Fruit fly (Drosophila melanogaster) whole organism, embryonic: Measurements from ENCODE around the gene eIF2Bepsilon.
A peak's percentile ranks its signal among the peaks of the same experiment; 100 is the strongest.

Experiments used
- Awh ChIP-seq: fragments of 200-800 bp; sonication (Bioruptor generic); IDR thresholded peaks from 2 replicates; pipeline ENCODE4, ENCODE4 v1.3.6; 2022; ENCODE audit warnings: missing biosample characterization, missing genetic modification characterization
- Blimp-1 ChIP-seq: fragments of 200-800 bp; sonication (Bioruptor generic); optimal IDR thresholded peaks from 3 replicates; lab custom pipeline; 2018; ENCODE audit warnings: missing biosample characterization, missing genetic modification characterization, mild to moderate bottlenecking, moderate library complexity, missing genetic modification reagents
- CG10209 ChIP-seq: fragments of 200-800 bp; sonication (Bioruptor generic); optimal IDR thresholded peaks from 3 replicates; lab custom pipeline; 2017; ENCODE audit warnings: missing biosample characterization, mild to moderate bottlenecking, missing genetic modification characterization, missing genetic modification reagents
- CG10321 ChIP-seq: fragments of 200-800 bp; sonication (Bioruptor generic); IDR thresholded peaks from 2 replicates; pipeline ENCODE4 v1.3.6; 2022; ENCODE audit warnings: missing biosample characterization, missing genetic modification characterization
- CG10366 ChIP-seq: fragments of 200-800 bp; sonication (Bioruptor generic); IDR thresholded peaks from 2 replicates; pipeline ENCODE4 v1.3.6; 2022; ENCODE audit warnings: missing biosample characterization, missing genetic modification characterization
- CG11085 ChIP-seq: fragments of 200-800 bp; sonication (Bioruptor generic); IDR thresholded peaks from 2 replicates; pipeline ENCODE4 v1.3.6; 2022; ENCODE audit warnings: missing biosample characterization, missing genetic modification characterization
- CG15073 ChIP-seq: fragments of 200-800 bp; sonication (Bioruptor generic); optimal IDR thresholded peaks from 2 replicates; lab custom pipeline; 2016; ENCODE audit warnings: missing biosample characterization, missing genetic modification characterization
- CG15269 ChIP-seq: fragments of 200-800 bp; sonication (Bioruptor generic); optimal IDR thresholded peaks from 2 replicates; lab custom pipeline; 2018; ENCODE audit warnings: missing biosample characterization, mild to moderate bottlenecking, missing genetic modification characterization, moderate library complexity
- CG17361 ChIP-seq: fragments of 200-800 bp; sonication (Bioruptor generic); IDR thresholded peaks from 3 replicates; pipeline ENCODE4 v1.3.6; 2022; ENCODE audit warnings: missing biosample characterization, missing genetic modification characterization
- CG17385 ChIP-seq: fragments of 200-800 bp; sonication (Bioruptor generic); optimal IDR thresholded peaks from 3 replicates; lab custom pipeline; 2018; ENCODE audit warnings: missing biosample characterization, mild to moderate bottlenecking, missing genetic modification characterization
- CG17802 ChIP-seq: fragments of 200-800 bp; sonication (Bioruptor generic); optimal IDR thresholded peaks from 2 replicates; lab custom pipeline; 2018; ENCODE audit warnings: missing biosample characterization, mild to moderate bottlenecking, missing genetic modification characterization, moderate library complexity
- CG17829 ChIP-seq: fragments of 200-800 bp; optimal IDR thresholded peaks from 2 replicates; lab custom pipeline; 2019; ENCODE audit warnings: missing biosample characterization, mild to moderate bottlenecking, missing genetic modification characterization, moderate library complexity
- CG18011 ChIP-seq: fragments of 200-800 bp; sonication (Bioruptor generic); optimal IDR thresholded peaks from 2 replicates; lab custom pipeline; 2017; ENCODE audit warnings: missing biosample characterization, missing genetic modification characterization, mild to moderate bottlenecking, moderate library complexity, missing genotype
- CG18262 ChIP-seq: fragments of 200-800 bp; optimal IDR thresholded peaks from 3 replicates; lab custom pipeline; 2019; ENCODE audit warnings: missing biosample characterization, mild to moderate bottlenecking, missing genetic modification characterization, moderate library complexity
- CG2120 ChIP-seq: fragments of 200-800 bp; sonication (Bioruptor generic); optimal IDR thresholded peaks from 3 replicates; lab custom pipeline; 2016; ENCODE audit warnings: missing biosample characterization, missing genetic modification characterization
- CG30020 ChIP-seq: fragments of 200-800 bp; optimal IDR thresholded peaks from 2 replicates; lab custom pipeline; 2019; ENCODE audit warnings: missing biosample characterization, mild to moderate bottlenecking, missing genetic modification characterization, moderate library complexity
- CG4404 ChIP-seq: fragments of 200-800 bp; sonication (Bioruptor generic); IDR thresholded peaks from 2 replicates; pipeline ENCODE4 v1.3.6; 2022; ENCODE audit warnings: missing biosample characterization, missing genetic modification characterization
- CG4730 ChIP-seq: fragments of 200-800 bp; sonication (Bioruptor generic); IDR thresholded peaks from 2 replicates; pipeline ENCODE4 v1.3.6; 2022; ENCODE audit warnings: missing biosample characterization, missing genetic modification characterization
- CG5180 ChIP-seq: fragments of 200-800 bp; sonication (Bioruptor generic); optimal IDR thresholded peaks from 3 replicates; lab custom pipeline; 2017; ENCODE audit warnings: missing biosample characterization, missing genetic modification characterization, mild to moderate bottlenecking, moderate library complexity, missing genetic modification reagents
- CG6254 ChIP-seq: fragments of 200-800 bp; sonication (Bioruptor generic); optimal IDR thresholded peaks from 3 replicates; lab custom pipeline; 2017; ENCODE audit warnings: mild to moderate bottlenecking, missing biosample characterization, missing genetic modification reagents, missing genetic modification characterization
- CG7987 ChIP-seq: fragments of 200-800 bp; sonication (Bioruptor generic); optimal IDR thresholded peaks from 2 replicates; lab custom pipeline; 2018; ENCODE audit warnings: missing biosample characterization, mild to moderate bottlenecking, missing genetic modification characterization, moderate library complexity
- Dad ChIP-seq: fragments of 200-800 bp; sonication (Bioruptor generic); optimal IDR thresholded peaks from 3 replicates; lab custom pipeline; 2016; ENCODE audit warnings: missing biosample characterization, missing genetic modification characterization
- Gug ChIP-seq: fragments of 200-800 bp; sonication (Bioruptor generic); IDR thresholded peaks from 4 replicates; pipeline ENCODE4 v1.3.6; 2022; ENCODE audit warnings: missing biosample characterization, missing genetic modification characterization
- HLH54F ChIP-seq: fragments of 200-800 bp; sonication (Bioruptor generic); optimal IDR thresholded peaks from 3 replicates; lab custom pipeline; 2016; ENCODE audit warnings: missing biosample characterization, missing genetic modification characterization
- Lim3 ChIP-seq: fragments of 200-800 bp; sonication (Bioruptor generic); IDR thresholded peaks from 2 replicates; pipeline ENCODE4 v1.3.6; 2022; ENCODE audit warnings: missing biosample characterization, missing genetic modification characterization
- MBD-R2 ChIP-seq: fragments of 200-800 bp; sonication (Bioruptor generic); IDR thresholded peaks from 2 replicates; pipeline ENCODE4 v1.3.6; 2022; ENCODE audit warnings: missing biosample characterization, missing genetic modification characterization
- Nf-YB ChIP-seq: fragments of 200-800 bp; sonication (Bioruptor generic); optimal IDR thresholded peaks from 3 replicates; lab custom pipeline; 2019; ENCODE audit warnings: missing biosample characterization, mild to moderate bottlenecking, missing genetic modification characterization, moderate library complexity
- Opbp ChIP-seq: fragments of 200-800 bp; sonication (Bioruptor generic); IDR thresholded peaks from 3 replicates; pipeline ENCODE4 v1.3.6; 2022; ENCODE audit warnings: missing biosample characterization, missing genetic modification characterization; ENCODE audit not compliant: partially characterized antibody
- Optix ChIP-seq: fragments of 200-800 bp; sonication (Bioruptor generic); IDR thresholded peaks from 3 replicates; pipeline ENCODE4 v1.3.6; 2022; ENCODE audit warnings: missing biosample characterization, missing genetic modification characterization
- Side ChIP-seq: fragments of 200-800 bp; sonication (Bioruptor generic); optimal IDR thresholded peaks from 2 replicates; lab custom pipeline; 2016; ENCODE audit warnings: missing biosample characterization, missing genetic modification characterization
- Trl ChIP-seq, 3 experiments: fragments of >200 bp in 2 of 3; fragments of 200-800 bp in 1 of 3; sonication (Bioruptor generic) in 1 of 3; optimal IDR thresholded peaks; 2 replicates in 1 of 3; 3 replicates in 2 of 3; lab custom pipeline; 2016 to 2017; ENCODE audit warnings: missing biosample characterization in 1 of 3, missing genetic modification characterization in 1 of 3
- al ChIP-seq: fragments of 200-800 bp; sonication (Bioruptor generic); IDR thresholded peaks from 2 replicates; pipeline ENCODE4 v1.3.6; 2022; ENCODE audit warnings: missing biosample characterization, missing genetic modification characterization
- ap ChIP-seq: fragments of 200-800 bp; sonication (Bioruptor generic); IDR thresholded peaks from 2 replicates; pipeline ENCODE4 v1.3.6; 2022; ENCODE audit warnings: missing biosample characterization, missing genetic modification characterization
- bcd ChIP-seq: fragments of 200-800 bp; sonication (Bioruptor generic); optimal IDR thresholded peaks from 2 replicates; lab custom pipeline; 2017; ENCODE audit warnings: missing biosample characterization, mild to moderate bottlenecking, missing genetic modification characterization
- btn ChIP-seq: fragments of 200-800 bp; sonication (Bioruptor generic); optimal IDR thresholded peaks from 2 replicates; lab custom pipeline; 2016; ENCODE audit warnings: missing biosample characterization, missing genetic modification characterization
- cad ChIP-seq: fragments of >200 bp; optimal IDR thresholded peaks from 2 replicates; lab custom pipeline; 2017; ENCODE audit warnings: missing biosample characterization, missing genetic modification characterization
- disco-r ChIP-seq: fragments of 200-800 bp; sonication (Bioruptor generic); optimal IDR thresholded peaks from 2 replicates; lab custom pipeline; 2016; ENCODE audit warnings: missing biosample characterization, missing genetic modification characterization
- dm ChIP-seq: fragments of 200-800 bp; sonication (Bioruptor generic); optimal IDR thresholded peaks from 3 replicates; lab custom pipeline; 2016; ENCODE audit warnings: missing biosample characterization, missing genetic modification characterization
- ftz-f1 ChIP-seq: fragments of 200-800 bp; sonication (Bioruptor generic); optimal IDR thresholded peaks from 2 replicates; lab custom pipeline; 2016; ENCODE audit warnings: missing biosample characterization, missing genetic modification characterization
- gcm ChIP-seq: fragments of 200-800 bp; sonication (Bioruptor generic); optimal IDR thresholded peaks from 2 replicates; lab custom pipeline; 2019; ENCODE audit warnings: missing biosample characterization, mild to moderate bottlenecking, missing genetic modification characterization, moderate library complexity
- gt ChIP-seq: fragments of 200-800 bp; sonication (Bioruptor generic); IDR thresholded peaks from 2 replicates; pipeline ENCODE4 v1.3.6; 2022; ENCODE audit warnings: missing biosample characterization, missing genetic modification characterization
- h ChIP-seq: fragments of >200 bp; optimal IDR thresholded peaks from 2 replicates; lab custom pipeline; 2017
- nerfin-2 ChIP-seq: fragments of 200-800 bp; sonication (Bioruptor generic); IDR thresholded peaks from 2 replicates; pipeline ENCODE4 v1.3.6; 2022; ENCODE audit warnings: missing biosample characterization, missing genetic modification characterization; ENCODE audit not compliant: partially characterized antibody
- oc ChIP-seq: fragments of 200-800 bp; sonication (Bioruptor generic); optimal IDR thresholded peaks from 2 replicates; lab custom pipeline; 2018; ENCODE audit warnings: missing biosample characterization, mild to moderate bottlenecking, missing genetic modification characterization, moderate library complexity
- rib ChIP-seq: fragments of 200-800 bp; sonication (Bioruptor generic); IDR thresholded peaks from 2 replicates; pipeline ENCODE4 v1.3.6; 2022; ENCODE audit warnings: missing biosample characterization, missing genetic modification characterization
- salm ChIP-seq: fragments of 200-800 bp; sonication (Bioruptor generic); optimal IDR thresholded peaks from 2 replicates; lab custom pipeline; 2018; ENCODE audit warnings: missing biosample characterization, mild to moderate bottlenecking, missing genetic modification characterization
- slbo ChIP-seq: fragments of 200-800 bp; sonication (Bioruptor generic); IDR thresholded peaks from 2 replicates; pipeline ENCODE4 v1.3.6; 2022; ENCODE audit warnings: missing biosample characterization, missing genetic modification characterization
- sug ChIP-seq: fragments of 200-800 bp; optimal IDR thresholded peaks from 2 replicates; lab custom pipeline; 2019; ENCODE audit warnings: missing biosample characterization, mild to moderate bottlenecking, missing genetic modification characterization, moderate library complexity
- tio ChIP-seq: fragments of 200-800 bp; sonication (Bioruptor generic); optimal IDR thresholded peaks from 2 replicates; lab custom pipeline; 2017; ENCODE audit warnings: missing biosample characterization, missing genetic modification characterization, inconsistent platforms
- vvl ChIP-seq: fragments of 200-800 bp; sonication (Bioruptor generic); IDR thresholded peaks from 2 replicates; pipeline ENCODE4 v1.3.6; 2022; ENCODE audit warnings: missing biosample characterization, missing genetic modification characterization

The eIF2Bepsilon gene

dm6 chrX:1968581-1969258, 46.0 kb upstream of the eIF2Bepsilon start (continued):
- TF ChIP-seq Nf-YB (GFP tag; lab: Kevin White, UChicago): peak; percentile 39
- no peak for TF ChIP-seq h (lab: Kevin White, UChicago)
- TF ChIP-seq CG4404 (GFP tag; lab: Robert Waterston, UW): no peak
- TF ChIP-seq CG10366 (GFP tag; lab: Robert Waterston, UW): peak; percentile 38
- TF ChIP-seq ap (GFP tag; lab: Robert Waterston, UW): peak; percentile 34; the same call in 1 of the 2 replicates
- peak; percentile 55 for TF ChIP-seq oc (tag; lab: Kevin White, UChicago)
- no peak for TF ChIP-seq cad
- TF ChIP-seq Dad (GFP tag; lab: Kevin White, UChicago): no peak
- TF ChIP-seq nerfin-2 (GFP tag; lab: Robert Waterston, UW): no peak
- no peak for TF ChIP-seq CG15073 (GFP tag; lab: Kevin White, UChicago)
- peak; percentile 40 for TF ChIP-seq CG17802
- peak; percentile 6 for TF ChIP-seq disco-r (GFP tag; lab: Kevin White, UChicago)
- TF ChIP-seq Optix (GFP tag; lab: Robert Waterston, UW): peak; percentile 48; the same call in 1 of the 3 replicates
- TF ChIP-seq CG10209: peak; percentile 57
- TF ChIP-seq al (GFP tag; lab: Robert Waterston, UW): no peak
- no peak for TF ChIP-seq CG10321 (GFP tag; lab: Robert Waterston, UW)
- TF ChIP-seq slbo: no peak; the same call in 1 of the 2 replicates
- TF ChIP-seq CG30020 (tag; lab: Kevin White, UChicago): peak; percentile 4
- TF ChIP-seq tio (GFP tag; lab: Kevin White, UChicago): no peak
- peak; percentile 27; the same call in 2 of the 4 replicates for TF ChIP-seq Gug (GFP tag; lab: Robert Waterston, UW)
- TF ChIP-seq rib (GFP tag; lab: Robert Waterston, UW): no peak
- peak; percentile 49 for TF ChIP-seq bcd (GFP tag; lab: Kevin White, UChicago)
- TF ChIP-seq CG15269 (tag; lab: Kevin White, UChicago): peak; percentile 52
- peak; percentile 65 for TF ChIP-seq salm
- peak; percentile 63 for TF ChIP-seq Blimp-1 (GFP tag; lab: Kevin White, UChicago)
- TF ChIP-seq CG18262 (tag; lab: Kevin White, UChicago): peak; percentile 71
- peak; percentile 10 for TF ChIP-seq Side (GFP tag; lab: Kevin White, UChicago)
- TF ChIP-seq MBD-R2: no peak
- peak; percentile 40; the same call in 1 of the 2 replicates for TF ChIP-seq gt (GFP tag; lab: Robert Waterston, UW)
- TF ChIP-seq vvl (GFP tag; lab: Robert Waterston, UW): peak; percentile 59
- TF ChIP-seq CG17385: peak; percentile 65
- TF ChIP-seq HLH54F (GFP tag; lab: Kevin White, UChicago): no peak
- TF ChIP-seq CG2120 (GFP tag; lab: Kevin White, UChicago): no peak
- no peak for TF ChIP-seq CG11085
- no peak for TF ChIP-seq CG18011 (GFP tag; lab: Kevin White, UChicago)
- TF ChIP-seq CG17361 (GFP tag; lab: Robert Waterston, UW): peak; percentile 65
- no peak for TF ChIP-seq dm (GFP tag; lab: Kevin White, UChicago)
- TF ChIP-seq Lim3 (GFP tag; lab: Robert Waterston, UW): no peak; the same call in 1 of the 2 replicates
- peak; percentile 75 for TF ChIP-seq CG5180 (GFP tag; lab: Kevin White, UChicago)
- TF ChIP-seq Opbp (GFP tag; lab: Robert Waterston, UW): no peak
- TF ChIP-seq btn: no peak
- TF ChIP-seq Awh: peak; percentile 57; the same call in 1 of the 2 replicates
- TF ChIP-seq ftz-f1: no peak
- TF ChIP-seq sug (tag; lab: Kevin White, UChicago): peak; percentile 32
- peak; percentile 49 for TF ChIP-seq CG6254
- TF ChIP-seq Trl (optimal IDR thresholded peaks at IDR 0.05; lab: Kevin White, UChicago): no peak
- TF ChIP-seq Trl (GFP tag; optimal IDR thresholded peaks at IDR 0.05; lab: Kevin White, UChicago): peak; percentile 21
- TF ChIP-seq gcm: peak; percentile 51
- TF ChIP-seq CG17829 (tag; lab: Kevin White, UChicago): peak; percentile 62
- no peak for TF ChIP-seq CG4730 (GFP tag; lab: Robert Waterston, UW)
- TF ChIP-seq CG7987: no peak
